Worm (Caenorhabditis elegans) whole organism, early embryonic: Measurements from ENCODE around the gene F22B7.3.

Source experiments
- B0310.2 ChIP-seq: sonication (generic microtip); optimal IDR thresholded peaks from 2 replicates; lab custom pipeline; 2016; ENCODE audit warnings: mild to moderate bottlenecking, missing genetic modification characterization, missing compliant biosample characterization
- F13C5.2 ChIP-seq: sonication (generic microtip); optimal IDR thresholded peaks from 2 replicates; lab custom pipeline; 2017; ENCODE audit warnings: mild to moderate bottlenecking, missing genetic modification characterization, inconsistent platforms, missing compliant biosample characterization
- aly-1 ChIP-seq: sonication (generic microtip); optimal IDR thresholded peaks from 2 replicates; lab custom pipeline; 2016; ENCODE audit warnings: missing genetic modification characterization, missing compliant biosample characterization
- ama-1 ChIP-seq: fragments of 150-350 bp; optimal IDR thresholded peaks from 2 replicates; lab custom pipeline; 2014
- ceh-13 ChIP-seq: fragments of 200-800 bp; sonication (Bioruptor generic); optimal IDR thresholded peaks from 2 replicates; lab custom pipeline; 2018; ENCODE audit warnings: mild to moderate bottlenecking, missing genetic modification characterization, missing compliant biosample characterization
- ceh-36 ChIP-seq: sonication (generic microtip); optimal IDR thresholded peaks from 2 replicates; lab custom pipeline; 2016; ENCODE audit warnings: missing genetic modification characterization, inconsistent platforms, missing compliant biosample characterization
- ets-7 ChIP-seq: sonication (generic microtip); optimal IDR thresholded peaks from 2 replicates; lab custom pipeline; 2016; ENCODE audit warnings: missing genotype, missing genetic modification characterization, missing compliant biosample characterization
- flt-1 ChIP-seq: fragments of 200-800 bp; sonication (Bioruptor generic); IDR thresholded peaks from 2 replicates; pipeline ENCODE4 v1.3.6; 2022; ENCODE audit warnings: missing genetic modification characterization, missing compliant biosample characterization
- hmbx-1 ChIP-seq: sonication (generic microtip); optimal IDR thresholded peaks from 2 replicates; lab custom pipeline; 2016; ENCODE audit warnings: mild to moderate bottlenecking, missing genetic modification characterization, missing compliant biosample characterization
- hmg-4 ChIP-seq: fragments of 200-800 bp; sonication (Bioruptor generic); optimal IDR thresholded peaks from 2 replicates; lab custom pipeline; 2018; ENCODE audit warnings: mild to moderate bottlenecking, missing genetic modification characterization, missing compliant biosample characterization
- hnd-1 ChIP-seq: sonication (generic microtip); optimal IDR thresholded peaks from 2 replicates; lab custom pipeline; 2016; ENCODE audit warnings: missing genetic modification characterization, missing compliant biosample characterization
- pes-1 ChIP-seq: fragments of 200-800 bp; sonication (Bioruptor generic); IDR thresholded peaks from 2 replicates; pipeline ENCODE4 v1.3.6; 2022; ENCODE audit warnings: missing genetic modification reagents, missing genetic modification characterization, missing compliant biosample characterization
- scrt-1 ChIP-seq: fragments of 200-800 bp; sonication (Bioruptor generic); IDR thresholded peaks from 2 replicates; pipeline ENCODE4 v1.3.6; 2022; ENCODE audit warnings: missing genetic modification characterization, missing compliant biosample characterization
- sea-1 ChIP-seq: fragments of 200-800 bp; sonication (Bioruptor generic); conservative IDR thresholded peaks from 2 replicates; pipeline ENCODE4 v1.3.6; 2022; ENCODE audit warnings: missing genetic modification characterization, missing compliant biosample characterization
- tbx-11 ChIP-seq: fragments of 200-800 bp; sonication (Bioruptor generic); IDR thresholded peaks from 2 replicates; pipeline ENCODE4 v1.3.6; 2022; ENCODE audit warnings: missing genetic modification characterization, missing compliant biosample characterization
- tbx-37 ChIP-seq: fragments of 200-800 bp; sonication (Bioruptor generic); conservative IDR thresholded peaks from 2 replicates; pipeline ENCODE4 v1.3.6; 2022; ENCODE audit warnings: missing genetic modification reagents, missing genetic modification characterization, missing compliant biosample characterization
- tra-4 ChIP-seq: sonication (generic microtip); optimal IDR thresholded peaks from 2 replicates; lab custom pipeline; 2017; ENCODE audit warnings: missing genetic modification characterization, missing compliant biosample characterization

The F22B7.3 gene

ce11 chrIII:8664897-8665388 is 16.3 kb downstream of the F22B7.3 start, which contains the start of gene F22B7.1:
Gene F22B7.1 (plus strand): TSS chrIII:8665338.
- no peak for TF ChIP-seq tbx-11 (GFP tag; lab: Robert Waterston, UW)
- TF ChIP-seq hmg-4 (GFP tag; lab: Kevin White, UChicago), result no peak
- TF ChIP-seq scrt-1, result no peak
- TF ChIP-seq sea-1 (GFP tag; lab: Robert Waterston, UW), result no peak
- TF ChIP-seq tra-4 (tag; lab: Kevin White, UChicago), result no peak
- TF ChIP-seq hnd-1 (tag; lab: Kevin White, UChicago), result no peak
- TF ChIP-seq ceh-36 (tag; lab: Kevin White, UChicago), result no peak
- TF ChIP-seq ets-7 (tag; lab: Kevin White, UChicago), result no peak
- TF ChIP-seq aly-1, result no peak
- no peak for TF ChIP-seq ceh-13 (GFP tag; lab: Kevin White, UChicago)
- no peak for TF ChIP-seq hmbx-1 (tag; lab: Kevin White, UChicago)
- no peak for TF ChIP-seq tbx-37 (GFP tag; lab: Robert Waterston, UW)
- no peak for TF ChIP-seq ama-1 (lab: Kevin White, UChicago)
- TF ChIP-seq B0310.2 (tag; lab: Kevin White, UChicago), result no peak
- no peak for TF ChIP-seq F13C5.2
- no peak for TF ChIP-seq flt-1 (GFP tag; lab: Robert Waterston, UW)
- no peak for TF ChIP-seq pes-1

- TF ChIP-seq tbx-11 (GFP tag; lab: Robert Waterston, UW) (no peak), ama-1 (lab: Kevin White, UChicago) (no peak), scrt-1 (no peak), tbx-37 (GFP tag; lab: Robert Waterston, UW) (no peak), ceh-13 (GFP tag; lab: Kevin White, UChicago) (no peak)
Measured at ce11 chrIII:8667382-8667781, 18.7 kb downstream of the F22B7.3 start, which contains the start of gene dpy-19. Gene dpy-19 (minus strand): TSS chrIII:8667482.

ce11 chrIII:8668717-8669116 is 20.0 kb downstream of the F22B7.3 start:
- TF ChIP-seq aly-1, result no peak
- no peak for TF ChIP-seq B0310.2 (tag; lab: Kevin White, UChicago)
- TF ChIP-seq flt-1 (GFP tag; lab: Robert Waterston, UW), result no peak
- TF ChIP-seq tra-4 (tag; lab: Kevin White, UChicago), result no peak
- TF ChIP-seq hnd-1 (tag; lab: Kevin White, UChicago), result no peak
- no peak for TF ChIP-seq sea-1 (GFP tag; lab: Robert Waterston, UW)
- TF ChIP-seq scrt-1, result no peak

ce11 chrIII:8674980-8675485 is 26.3 kb downstream of the F22B7.3 start, which contains the start of gene pgl-2:
Gene pgl-2 (minus strand): TSS chrIII:8675435.
- TF ChIP-seq sea-1 (GFP tag; lab: Robert Waterston, UW) (no peak), ceh-13 (GFP tag; lab: Kevin White, UChicago) (no peak), tbx-11 (GFP tag; lab: Robert Waterston, UW) (no peak), scrt-1 (no peak), B0310.2 (tag; lab: Kevin White, UChicago) (no peak), aly-1 (no peak), hmbx-1 (tag; lab: Kevin White, UChicago) (no peak), F13C5.2 (no peak)

- TF ChIP-seq B0310.2 (tag; lab: Kevin White, UChicago), result peak; percentile 96
- TF ChIP-seq hmbx-1 (tag; lab: Kevin White, UChicago), result peak; percentile 82
- peak; percentile 94 for TF ChIP-seq F13C5.2
- TF ChIP-seq aly-1, result peak; percentile 97
- peak; percentile 94 for TF ChIP-seq ets-7 (tag; lab: Kevin White, UChicago)
- TF ChIP-seq ama-1 (lab: Kevin White, UChicago), result peak; percentile 79
- TF ChIP-seq tra-4 (tag; lab: Kevin White, UChicago), result peak; percentile 91
- peak; percentile 98 for TF ChIP-seq hmg-4 (GFP tag; lab: Kevin White, UChicago)
- TF ChIP-seq ceh-36 (tag; lab: Kevin White, UChicago), result peak; percentile 97
- peak; percentile 98 for TF ChIP-seq tbx-37 (GFP tag; lab: Robert Waterston, UW)
- peak; percentile 97 for TF ChIP-seq sea-1 (GFP tag; lab: Robert Waterston, UW)
- TF ChIP-seq ceh-13 (GFP tag; lab: Kevin White, UChicago), result peak; percentile 95
- peak; percentile 98 for TF ChIP-seq pes-1
- TF ChIP-seq flt-1 (GFP tag; lab: Robert Waterston, UW), result peak; percentile 99
- TF ChIP-seq scrt-1, result peak; percentile 98
- peak; percentile 89 for TF ChIP-seq hnd-1 (tag; lab: Kevin White, UChicago)
- peak; percentile 97 for TF ChIP-seq tbx-11 (GFP tag; lab: Robert Waterston, UW)
Measured at ce11 chrIII:8678371-8678770, 29.7 kb downstream of the F22B7.3 start.

- TF ChIP-seq tbx-11 (GFP tag; lab: Robert Waterston, UW) (no peak), sea-1 (GFP tag; lab: Robert Waterston, UW) (no peak), hmg-4 (GFP tag; lab: Kevin White, UChicago) (no peak), flt-1 (GFP tag; lab: Robert Waterston, UW) (no peak), tbx-37 (GFP tag; lab: Robert Waterston, UW) (peak; percentile 45; the same call in 1 of the 2 replicates)
Measured at ce11 chrIII:8683679-8684263, 35.1 kb downstream of the F22B7.3 start, which contains the start of gene fli-1. Gene fli-1 (minus strand): TSS chrIII:8683736.

- no peak for TF ChIP-seq hmbx-1 (tag; lab: Kevin White, UChicago)
- no peak for TF ChIP-seq scrt-1
- TF ChIP-seq hmg-4 (GFP tag; lab: Kevin White, UChicago), result no peak
- TF ChIP-seq ceh-36 (tag; lab: Kevin White, UChicago), result no peak
- no peak for TF ChIP-seq hnd-1 (tag; lab: Kevin White, UChicago)
- no peak for TF ChIP-seq F13C5.2
- no peak for TF ChIP-seq ama-1 (lab: Kevin White, UChicago)
- no peak for TF ChIP-seq B0310.2 (tag; lab: Kevin White, UChicago)
- no peak for TF ChIP-seq flt-1 (GFP tag; lab: Robert Waterston, UW)
- no peak for TF ChIP-seq tbx-37 (GFP tag; lab: Robert Waterston, UW)
- TF ChIP-seq aly-1, result no peak
- no peak for TF ChIP-seq tbx-11 (GFP tag; lab: Robert Waterston, UW)
- TF ChIP-seq ceh-13 (GFP tag; lab: Kevin White, UChicago), result no peak
- TF ChIP-seq tra-4 (tag; lab: Kevin White, UChicago), result no peak
- no peak for TF ChIP-seq sea-1 (GFP tag; lab: Robert Waterston, UW)
- TF ChIP-seq ets-7 (tag; lab: Kevin White, UChicago), result no peak
- no peak for TF ChIP-seq pes-1
Measured at ce11 chrIII:8684421-8684820, 35.7 kb downstream of the F22B7.3 start, which contains the start of gene anmt-1. Gene anmt-1 (plus strand): TSS chrIII:8684808.
